Fruit fly (Drosophila melanogaster) whole organism, embryonic: ENCODE measurements around the gene VhaM9.7-d.

Source experiments
- Aef1 ChIP-seq: fragments of 200-800 bp; sonication (Bioruptor generic); IDR thresholded peaks from 3 replicates; pipeline ENCODE4 v1.3.6; 2022; ENCODE audit warnings: missing biosample characterization, missing genetic modification characterization
- CG10543 ChIP-seq: fragments of 200-800 bp; sonication (Bioruptor generic); optimal IDR thresholded peaks from 3 replicates; lab custom pipeline; 2017; ENCODE audit warnings: missing biosample characterization, mild to moderate bottlenecking, missing genetic modification characterization, moderate library complexity
- CG12071 ChIP-seq: fragments of 200-800 bp; sonication (Bioruptor generic); optimal IDR thresholded peaks from 3 replicates; lab custom pipeline; 2018; ENCODE audit warnings: missing biosample characterization, mild to moderate bottlenecking, missing genetic modification characterization
- CG13296 ChIP-seq: fragments of 200-800 bp; sonication (Bioruptor generic); optimal IDR thresholded peaks from 3 replicates; lab custom pipeline; 2018; ENCODE audit warnings: missing biosample characterization, mild to moderate bottlenecking, missing genetic modification characterization
- CG15514 ChIP-seq: fragments of 200-800 bp; sonication (Bioruptor generic); optimal IDR thresholded peaks from 3 replicates; lab custom pipeline; 2017; ENCODE audit warnings: missing biosample characterization, missing genetic modification characterization, mild to moderate bottlenecking, moderate library complexity, missing genetic modification reagents
- CG1603 ChIP-seq: fragments of 200-800 bp; sonication (Bioruptor generic); optimal IDR thresholded peaks from 2 replicates; lab custom pipeline; 2019; ENCODE audit warnings: missing biosample characterization, mild to moderate bottlenecking, missing genetic modification characterization, moderate library complexity
- CG16779 ChIP-seq: fragments of 200-800 bp; sonication (Bioruptor generic); IDR thresholded peaks from 2 replicates; pipeline ENCODE4 v1.3.6; 2022; ENCODE audit warnings: missing biosample characterization, missing genetic modification characterization
- CG17359 ChIP-seq: fragments of 200-800 bp; sonication (Bioruptor generic); optimal IDR thresholded peaks from 3 replicates; lab custom pipeline; 2018; ENCODE audit warnings: missing biosample characterization, mild to moderate bottlenecking, missing genetic modification characterization, moderate library complexity
- CG17802 ChIP-seq: fragments of 200-800 bp; sonication (Bioruptor generic); optimal IDR thresholded peaks from 2 replicates; lab custom pipeline; 2018; ENCODE audit warnings: missing biosample characterization, mild to moderate bottlenecking, missing genetic modification characterization, moderate library complexity
- CG31388 ChIP-seq: fragments of 200-800 bp; sonication (Bioruptor generic); optimal IDR thresholded peaks from 2 replicates; lab custom pipeline; 2016; ENCODE audit warnings: missing biosample characterization, missing genetic modification characterization
- CG5180 ChIP-seq: fragments of 200-800 bp; sonication (Bioruptor generic); optimal IDR thresholded peaks from 3 replicates; lab custom pipeline; 2017; ENCODE audit warnings: missing biosample characterization, missing genetic modification characterization, mild to moderate bottlenecking, moderate library complexity, missing genetic modification reagents
- CG7556 ChIP-seq: fragments of 200-800 bp; sonication (Bioruptor generic); optimal IDR thresholded peaks from 2 replicates; lab custom pipeline; 2017; ENCODE audit warnings: missing biosample characterization, mild to moderate bottlenecking, missing genetic modification characterization
- CG9797 ChIP-seq: fragments of 200-800 bp; sonication (Bioruptor generic); optimal IDR thresholded peaks from 3 replicates; lab custom pipeline; 2018; ENCODE audit warnings: missing biosample characterization, mild to moderate bottlenecking, missing genetic modification characterization
- CG9932 ChIP-seq: fragments of 200-800 bp; sonication (Bioruptor generic); IDR thresholded peaks from 2 replicates; pipeline ENCODE4 v1.3.6; 2022; ENCODE audit warnings: missing biosample characterization, missing genetic modification characterization
- CTCF ChIP-seq: fragments of 200-800 bp; sonication (Bioruptor generic); optimal IDR thresholded peaks from 2 replicates; lab custom pipeline; 2017; ENCODE audit warnings: missing biosample characterization, mild to moderate bottlenecking, missing genetic modification characterization, moderate library complexity
- Eip74EF ChIP-seq, 2 experiments: fragments of 200-800 bp in 1 of 2; fragments of >200 bp in 1 of 2; sonication (Bioruptor generic) in 1 of 2; optimal IDR thresholded peaks; 2 replicates each; lab custom pipeline; 2017 to 2019; ENCODE audit warnings: missing biosample characterization in 2 of 2, missing genetic modification characterization in 2 of 2, mild to moderate bottlenecking in 1 of 2, moderate library complexity in 1 of 2
- Ets65A ChIP-seq: fragments of 200-800 bp; sonication (Bioruptor generic); peaks from one replicate; lab custom pipeline; 2016; ENCODE audit warnings: missing biosample characterization, missing genetic modification characterization
- HmgZ ChIP-seq: fragments of 200-800 bp; sonication (Bioruptor generic); optimal IDR thresholded peaks from 2 replicates; lab custom pipeline; 2018; ENCODE audit warnings: missing biosample characterization, mild to moderate bottlenecking, missing genetic modification characterization
- Hmr ChIP-seq: fragments of 200-800 bp; sonication (Bioruptor generic); optimal IDR thresholded peaks from 3 replicates; lab custom pipeline; 2017; ENCODE audit warnings: mild to moderate bottlenecking, missing biosample characterization, missing genetic modification reagents, missing genetic modification characterization
- Hr78 ChIP-seq, 2 experiments: fragments of 200-800 bp in 1 of 2; fragments of >200 bp in 1 of 2; sonication (Bioruptor generic) in 1 of 2; optimal IDR thresholded peaks; 2 replicates each; lab custom pipeline; 2017 to 2019; ENCODE audit warnings: missing biosample characterization in 2 of 2, missing genetic modification characterization in 2 of 2, mild to moderate bottlenecking in 1 of 2, moderate library complexity in 1 of 2
- Lim3 ChIP-seq: fragments of 200-800 bp; sonication (Bioruptor generic); IDR thresholded peaks from 2 replicates; pipeline ENCODE4 v1.3.6; 2022; ENCODE audit warnings: missing biosample characterization, missing genetic modification characterization
- Med ChIP-seq: fragments of 200-800 bp; sonication (Bioruptor generic); peaks from one replicate; lab custom pipeline; 2016; ENCODE audit warnings: missing biosample characterization, missing genetic modification characterization, mild to moderate bottlenecking, inconsistent platforms, moderate library complexity
- NC2β ChIP-seq: fragments of 200-800 bp; sonication (Bioruptor generic); optimal IDR thresholded peaks from 2 replicates; lab custom pipeline; 2016; ENCODE audit warnings: missing biosample characterization, missing genetic modification characterization
- Nf-YB ChIP-seq: fragments of 200-800 bp; sonication (Bioruptor generic); optimal IDR thresholded peaks from 3 replicates; lab custom pipeline; 2019; ENCODE audit warnings: missing biosample characterization, mild to moderate bottlenecking, missing genetic modification characterization, moderate library complexity
- Nf-YC ChIP-seq: fragments of 200-800 bp; optimal IDR thresholded peaks from 3 replicates; lab custom pipeline; 2019; ENCODE audit warnings: missing biosample characterization, mild to moderate bottlenecking, missing genetic modification characterization, moderate library complexity
- Rfx ChIP-seq: fragments of 200-800 bp; sonication (Bioruptor generic); IDR thresholded peaks from 2 replicates; pipeline ENCODE4 v1.3.6; 2022; ENCODE audit warnings: missing biosample characterization, missing genetic modification characterization
- Ssrp ChIP-seq: fragments of 200-800 bp; sonication (Bioruptor generic); optimal IDR thresholded peaks from 2 replicates; lab custom pipeline; 2018; ENCODE audit warnings: missing biosample characterization, mild to moderate bottlenecking, missing genetic modification characterization, moderate library complexity
- Xrp1 ChIP-seq: fragments of 200-800 bp; sonication (Bioruptor generic); IDR thresholded peaks from 2 replicates; pipeline ENCODE4 v1.3.6; 2022; ENCODE audit warnings: missing biosample characterization, missing genetic modification characterization
- abd-A ChIP-seq: fragments of 200-800 bp; sonication (Bioruptor generic); optimal IDR thresholded peaks from 3 replicates; lab custom pipeline; 2019; ENCODE audit warnings: missing biosample characterization, mild to moderate bottlenecking, missing genetic modification characterization, moderate library complexity
- bab2 ChIP-seq: fragments of 200-800 bp; sonication (Bioruptor generic); optimal IDR thresholded peaks from 2 replicates; lab custom pipeline; 2016; ENCODE audit warnings: missing biosample characterization, missing genetic modification characterization
- chinmo ChIP-seq: fragments of 200-800 bp; sonication (Bioruptor generic); IDR thresholded peaks from 4 replicates; pipeline ENCODE4 v1.3.6; 2022; ENCODE audit warnings: missing biosample characterization, missing genetic modification characterization; ENCODE audit not compliant: partially characterized antibody
- cwo ChIP-seq: fragments of 200-800 bp; sonication (Bioruptor generic); optimal IDR thresholded peaks from 3 replicates; lab custom pipeline; 2017; ENCODE audit warnings: missing biosample characterization, missing genetic modification characterization, mild to moderate bottlenecking, moderate library complexity, missing genetic modification reagents
- dimm ChIP-seq: fragments of 200-800 bp; sonication (Bioruptor generic); IDR thresholded peaks from 2 replicates; pipeline ENCODE4 v1.3.6; 2022; ENCODE audit warnings: missing biosample characterization, missing genetic modification characterization
- ems ChIP-seq: fragments of 200-800 bp; sonication (Bioruptor generic); optimal IDR thresholded peaks from 3 replicates; lab custom pipeline; 2016; ENCODE audit warnings: missing biosample characterization, missing genetic modification characterization
- gro ChIP-seq: fragments of 200-800 bp; sonication (Bioruptor generic); optimal IDR thresholded peaks from 2 replicates; lab custom pipeline; 2016; ENCODE audit warnings: missing biosample characterization, missing genetic modification characterization
- inv ChIP-seq: fragments of 200-800 bp; sonication (Bioruptor generic); IDR thresholded peaks from 2 replicates; pipeline ENCODE4 v1.3.6; 2022; ENCODE audit warnings: missing biosample characterization, missing genetic modification characterization; ENCODE audit not compliant: partially characterized antibody
- mam ChIP-seq: fragments of 200-800 bp; sonication (Bioruptor generic); optimal IDR thresholded peaks from 3 replicates; lab custom pipeline; 2016; ENCODE audit warnings: missing biosample characterization, missing genetic modification characterization
- mirr ChIP-seq: fragments of 200-800 bp; sonication (Bioruptor generic); optimal IDR thresholded peaks from 3 replicates; lab custom pipeline; 2018; ENCODE audit warnings: missing biosample characterization, mild to moderate bottlenecking, missing genetic modification characterization
- p53 ChIP-seq: fragments of 200-800 bp; sonication (Bioruptor generic); optimal IDR thresholded peaks from 2 replicates; lab custom pipeline; 2016; ENCODE audit warnings: missing biosample characterization, missing genetic modification characterization
- row ChIP-seq: fragments of 200-800 bp; sonication (Bioruptor generic); IDR thresholded peaks from 3 replicates; pipeline ENCODE4 v1.3.6; 2022; ENCODE audit warnings: missing biosample characterization, missing genetic modification characterization
- seq ChIP-seq: fragments of 200-800 bp; sonication (Bioruptor generic); IDR thresholded peaks from 2 replicates; pipeline ENCODE4 v1.3.6; 2022; ENCODE audit warnings: missing biosample characterization, missing genetic modification characterization
- tin ChIP-seq: fragments of 200-800 bp; sonication (Bioruptor generic); optimal IDR thresholded peaks from 3 replicates; lab custom pipeline; 2016; ENCODE audit warnings: missing biosample characterization, missing genetic modification characterization
- zfh1 ChIP-seq: fragments of 200-800 bp; sonication (Bioruptor generic); IDR thresholded peaks from 3 replicates; pipeline ENCODE4 v1.3.6; 2022; ENCODE audit warnings: missing biosample characterization, missing genetic modification characterization

The VhaM9.7-d gene

DNA sequence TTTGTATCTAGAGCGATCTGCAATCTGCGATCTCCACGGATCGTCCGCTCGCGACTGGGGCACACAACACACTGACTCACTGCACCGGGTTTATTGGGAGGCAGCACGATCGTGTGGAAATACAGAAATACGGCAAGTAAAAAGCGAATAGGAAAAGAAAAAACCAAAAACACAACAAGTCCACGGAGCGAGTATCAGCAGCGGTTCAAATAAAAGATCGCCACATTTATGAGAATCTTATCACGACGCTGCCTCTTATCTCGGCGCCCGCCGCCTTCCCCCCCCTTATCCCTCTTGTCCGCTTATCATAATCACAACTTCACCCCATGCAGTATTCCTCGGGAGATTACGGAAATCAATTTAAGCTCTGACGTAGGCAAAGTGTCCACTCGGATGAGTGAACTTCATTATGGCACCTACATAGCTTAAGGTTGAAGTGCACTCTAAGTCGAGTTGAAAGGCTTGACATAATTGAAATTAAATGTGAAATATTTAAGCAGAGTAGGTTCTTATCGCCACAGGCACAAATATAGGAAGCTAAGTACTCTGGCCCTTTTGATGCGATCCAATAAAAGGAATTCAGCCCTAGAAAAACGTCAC, 7.2 kb downstream of the VhaM9.7-d start, which contains the start of gene AhcyL2 (continued):
- no peak for TF ChIP-seq tin
- TF ChIP-seq row (GFP tag; lab: Robert Waterston, UW): no peak
- TF ChIP-seq Hmr (GFP tag; lab: Kevin White, UChicago): peak; percentile 14
- TF ChIP-seq NC2β (GFP tag; lab: Kevin White, UChicago): no peak
- TF ChIP-seq Lim3 (GFP tag; lab: Robert Waterston, UW): peak; percentile 38; the same call in 1 of the 2 replicates
- TF ChIP-seq CG12071: peak; percentile 18
- no peak for TF ChIP-seq CG16779 (GFP tag; lab: Robert Waterston, UW)
- peak in 1 of 2 experiments; percentile 19 for TF ChIP-seq Eip74EF (GFP tag; optimal IDR thresholded peaks at IDR 0.05; lab: Kevin White, UChicago)
- no peak for TF ChIP-seq CTCF
- no peak for TF ChIP-seq Xrp1
- peak; percentile 87 for TF ChIP-seq mirr (GFP tag; lab: Kevin White, UChicago)
- no peak for TF ChIP-seq Aef1 (GFP tag; lab: Robert Waterston, UW)
- peak in 1 of 2 experiments; percentile 95 for TF ChIP-seq Hr78 (GFP tag; optimal IDR thresholded peaks at IDR 0.05; lab: Kevin White, UChicago)
- TF ChIP-seq Med (GFP tag; lab: Kevin White, UChicago): peak; percentile 47
- peak; percentile 39 for TF ChIP-seq HmgZ
- no peak for TF ChIP-seq CG17359 (tag; lab: Kevin White, UChicago)
- no peak for TF ChIP-seq CG31388 (GFP tag; lab: Kevin White, UChicago)
- no peak for TF ChIP-seq dimm (GFP tag; lab: Robert Waterston, UW)
- peak; percentile 88 for TF ChIP-seq CG10543 (GFP tag; lab: Kevin White, UChicago)
- TF ChIP-seq p53 (GFP tag; lab: Kevin White, UChicago): no peak
- peak; percentile 58 for TF ChIP-seq gro (GFP tag; lab: Kevin White, UChicago)
- no peak for TF ChIP-seq CG9797 (GFP tag; lab: Kevin White, UChicago)
- no peak for TF ChIP-seq inv (GFP tag; lab: Robert Waterston, UW)
- peak; percentile 42 for TF ChIP-seq cwo (GFP tag; lab: Kevin White, UChicago)
- TF ChIP-seq CG1603: no peak

dm6 chr3R:16983001-16983400, 8.0 kb downstream of the VhaM9.7-d start:
- no peak for TF ChIP-seq bab2 (GFP tag; lab: Kevin White, UChicago)
- peak; percentile 23 for TF ChIP-seq Ets65A (GFP tag; lab: Kevin White, UChicago)
- TF ChIP-seq CG7556 (GFP tag; lab: Kevin White, UChicago): no peak
- 0 out of 3 replicates have a peak, but pooled peaks have one; percentile 30 for TF ChIP-seq zfh1 (GFP tag; lab: Robert Waterston, UW)
- no peak for TF ChIP-seq ems (GFP tag; lab: Kevin White, UChicago)
- TF ChIP-seq abd-A: peak; percentile 75
- TF ChIP-seq Med (GFP tag; lab: Kevin White, UChicago): peak; percentile 45
- no peak for TF ChIP-seq CG17802 (tag; lab: Kevin White, UChicago)
- peak; percentile 94 for TF ChIP-seq seq
- TF ChIP-seq CG13296: no peak
- no peak for TF ChIP-seq mam (GFP tag; lab: Kevin White, UChicago)
- peak; percentile 12; the same call in 1 of the 2 replicates for TF ChIP-seq Rfx
- no peak for TF ChIP-seq Ssrp (tag; lab: Kevin White, UChicago)
- TF ChIP-seq CG5180 (GFP tag; lab: Kevin White, UChicago): no peak
- no peak for TF ChIP-seq CG9932 (GFP tag; lab: Robert Waterston, UW)
- TF ChIP-seq Nf-YC: peak; percentile 96
- TF ChIP-seq Nf-YB (GFP tag; lab: Kevin White, UChicago): peak; percentile 96
- TF ChIP-seq chinmo: 0 out of 4 replicates have a peak, but pooled peaks have one; percentile 13
- TF ChIP-seq Lim3 (GFP tag; lab: Robert Waterston, UW): no peak
- no peak for TF ChIP-seq CG15514
